Fruit fly (Drosophila melanogaster): ENCODE results near the gene FoxK.

The FoxK gene

DNA sequence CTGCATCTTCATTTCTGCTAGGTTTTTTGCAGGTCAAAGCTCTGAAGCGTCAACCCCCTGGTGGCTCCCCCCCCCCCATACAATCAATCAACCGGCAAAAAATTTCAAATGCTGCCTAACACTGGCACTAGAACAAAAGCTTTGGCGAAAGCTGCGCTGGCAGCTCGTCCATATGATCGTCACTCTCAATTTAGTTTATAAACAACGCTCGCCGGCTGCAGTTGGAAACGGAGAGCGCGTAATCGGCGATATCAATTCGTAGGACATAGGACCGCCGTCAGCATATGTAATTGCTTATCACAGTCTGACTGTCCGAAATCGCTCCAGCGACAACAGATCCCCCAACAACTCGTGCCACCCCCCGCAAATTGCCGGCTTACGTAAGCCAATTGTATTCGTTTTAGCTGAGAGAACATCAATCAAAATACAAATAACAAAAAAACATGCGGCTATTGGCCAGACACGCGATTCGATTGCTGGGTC, 50.2 kb downstream of the FoxK start, which contains the start of gene Mocs1 (continued):
- TF ChIP-seq otp (GFP tag; IDR thresholded peaks at IDR 0.05) (0 out of 3 replicates have a peak, but pooled peaks have one; percentile 24), NC2β (GFP tag; optimal IDR thresholded peaks at IDR 0.05) (no peak), CG17328 (GFP tag; IDR thresholded peaks at IDR 0.05) (peak; percentile 30; the same call in 1 of the 2 replicates), sug (tag; optimal IDR thresholded peaks at IDR 0.05) (peak; percentile 99), PHDP (tag; optimal IDR thresholded peaks at IDR 0.05) (peak; percentile 2), scrt (GFP tag; optimal IDR thresholded peaks at IDR 0.05) (no peak), crol (GFP tag; IDR thresholded peaks at IDR 0.05) (peak; percentile 96), pfk (GFP tag; optimal IDR thresholded peaks at IDR 0.05) (no peak), onecut (GFP tag; IDR thresholded peaks at IDR 0.05) (no peak), zen2 (GFP tag; IDR thresholded peaks at IDR 0.05; ENCODE audit: partially characterized antibody) (no peak), gro (GFP tag; optimal IDR thresholded peaks at IDR 0.05) (peak; percentile 15), hbn (GFP tag; IDR thresholded peaks at IDR 0.05; ENCODE audit: partially characterized antibody) (0 out of 2 replicates have a peak, but pooled peaks have one; percentile 34), crc (GFP tag; optimal IDR thresholded peaks at IDR 0.05) (no peak), sr (GFP tag; IDR thresholded peaks at IDR 0.05) (no peak), CG8359 (GFP tag; optimal IDR thresholded peaks at IDR 0.05; ENCODE audit: borderline replicate concordance) (no peak), Abd-B (GFP tag; optimal IDR thresholded peaks at IDR 0.05) (no peak), cwo (GFP tag; optimal IDR thresholded peaks at IDR 0.05) (peak; percentile 40), CG8281 (tag; optimal IDR thresholded peaks at IDR 0.05) (no peak), ftz-f1 (GFP tag; optimal IDR thresholded peaks at IDR 0.05) (peak; percentile 40), CG2678 (tag; optimal IDR thresholded peaks at IDR 0.05) (peak; percentile 7), CG6175 (GFP tag; IDR thresholded peaks at IDR 0.05) (0 out of 3 replicates have a peak, but pooled peaks have one; percentile 39), ci (GFP tag; IDR thresholded peaks at IDR 0.05) (0 out of 3 replicates have a peak, but pooled peaks have one; percentile 28), twi (tag; optimal IDR thresholded peaks at IDR 0.05) (no peak), Atf6 (GFP tag; IDR thresholded peaks at IDR 0.05) (0 out of 2 replicates have a peak, but pooled peaks have one; percentile 43), CHES-1-like (GFP tag; optimal IDR thresholded peaks at IDR 0.05) (peak; percentile 15), CG10147 (GFP tag; optimal IDR thresholded peaks at IDR 0.05) (no peak), chinmo (GFP tag; IDR thresholded peaks at IDR 0.05; ENCODE audit: partially characterized antibody) (peak; percentile 88; the same call in 3 of the 4 replicates), ro (GFP tag; IDR thresholded peaks at IDR 0.05) (no peak), tup (GFP tag; optimal IDR thresholded peaks at IDR 0.05) (no peak), CG1529 (GFP tag; optimal IDR thresholded peaks at IDR 0.05) (no peak), Rfx (GFP tag; IDR thresholded peaks at IDR 0.05) (peak; percentile 62), Adf1 (GFP tag; IDR thresholded peaks at IDR 0.05) (peak; percentile 48), hkb (optimal IDR thresholded peaks at IDR 0.05) (no peak), hkb (GFP tag; IDR thresholded peaks at IDR 0.05) (peak; percentile 17; the same call in 1 of the 2 replicates), CG10267 (tag; optimal IDR thresholded peaks at IDR 0.05) (peak; percentile 24), CG13287 (GFP tag; IDR thresholded peaks at IDR 0.05; ENCODE audit: partially characterized antibody) (peak; percentile 49; the same call in 1 of the 2 replicates), Mes4 (GFP tag; optimal IDR thresholded peaks at IDR 0.05) (no peak), Drgx (GFP tag; IDR thresholded peaks at IDR 0.05) (peak; percentile 53), CG42726 (GFP tag; IDR thresholded peaks at IDR 0.05; ENCODE audit: partially characterized antibody) (peak; percentile 26; the same call in 1 of the 2 replicates), CG9437 (GFP tag; optimal IDR thresholded peaks at IDR 0.05) (peak; percentile 1), CG17359 (tag; optimal IDR thresholded peaks at IDR 0.05) (peak; percentile 2), CG3847 (GFP tag; IDR thresholded peaks at IDR 0.05) (peak; percentile 25; the same call in 1 of the 2 replicates), CG1832 (GFP tag; optimal IDR thresholded peaks at IDR 0.05) (no peak), tna (GFP tag; IDR thresholded peaks at IDR 0.05; ENCODE audit: partially characterized antibody) (peak; percentile 11; the same call in 1 of the 2 replicates), MBD-R2 (GFP tag; IDR thresholded peaks at IDR 0.05) (peak; percentile 41; the same call in 1 of the 2 replicates), mirr (GFP tag; optimal IDR thresholded peaks at IDR 0.05) (peak; percentile 23), Hr51 (GFP tag; optimal IDR thresholded peaks at IDR 0.05) (no peak), CG11696 (GFP tag; IDR thresholded peaks at IDR 0.05) (no peak), CG12769 (tag; optimal IDR thresholded peaks at IDR 0.05) (peak; percentile 38)
